Worm (Caenorhabditis elegans): ENCODE results near the gene Y32F6B.1.

ce11 chrV:10484640-10485039 lies at the start of gene Y32F6B.1:
- TF ChIP-seq ceh-36 (tag; optimal IDR thresholded peaks at IDR 0.05) = no peak
- no peak for TF ChIP-seq ama-1 (optimal IDR thresholded peaks at IDR 0.05)
- no peak for TF ChIP-seq flt-1 (GFP tag; IDR thresholded peaks at IDR 0.05)
- TF ChIP-seq pes-1 (GFP tag; IDR thresholded peaks at IDR 0.05) = no peak
- no peak for TF ChIP-seq scrt-1 (GFP tag; IDR thresholded peaks at IDR 0.05)
- TF ChIP-seq tra-4 (tag; optimal IDR thresholded peaks at IDR 0.05) = no peak

All from whole organism, early embryonic.